Worm (Caenorhabditis elegans): Measurements from ENCODE around the gene nhr-15.

ce11 chrV:284808-285207, 27.7 kb upstream of the nhr-15 start:
- no peak for TF ChIP-seq madf-5 (GFP tag; IDR thresholded peaks at IDR 0.05)
- TF ChIP-seq spr-3 (GFP tag; optimal IDR thresholded peaks at IDR 0.05): no peak
- no peak for TF ChIP-seq ama-1 (optimal IDR thresholded peaks at IDR 0.05)
- no peak for TF ChIP-seq pha-4 (GFP tag; IDR thresholded peaks at IDR 0.05)
- no peak for TF ChIP-seq pha-4 (tag; optimal IDR thresholded peaks at IDR 0.05)
- no peak for TF ChIP-seq sdz-12 (GFP tag; optimal IDR thresholded peaks at IDR 0.05)
- TF ChIP-seq dpl-1 (GFP tag; optimal IDR thresholded peaks at IDR 0.05): no peak
- no peak for TF ChIP-seq F44E2.7 (GFP tag; IDR thresholded peaks at IDR 0.05)
- TF ChIP-seq mxl-3 (GFP tag; optimal IDR thresholded peaks at IDR 0.05): no peak
- TF ChIP-seq ztf-11 (tag; optimal IDR thresholded peaks at IDR 0.05): no peak

Data from whole organism, L4 larva.